Fruit fly (Drosophila melanogaster) ovary, adult (tissue): ENCODE measurements around the gene O-fut2.

Source experiments
- CG17801 ChIP-seq: fragments of 200-800 bp; optimal IDR thresholded peaks from 2 replicates; lab custom pipeline; 2019; ENCODE audit warnings: missing biosample characterization, mild to moderate bottlenecking, missing genetic modification characterization, moderate library complexity; ENCODE audit not compliant: partially characterized antibody

O-fut2 gene

DNA sequence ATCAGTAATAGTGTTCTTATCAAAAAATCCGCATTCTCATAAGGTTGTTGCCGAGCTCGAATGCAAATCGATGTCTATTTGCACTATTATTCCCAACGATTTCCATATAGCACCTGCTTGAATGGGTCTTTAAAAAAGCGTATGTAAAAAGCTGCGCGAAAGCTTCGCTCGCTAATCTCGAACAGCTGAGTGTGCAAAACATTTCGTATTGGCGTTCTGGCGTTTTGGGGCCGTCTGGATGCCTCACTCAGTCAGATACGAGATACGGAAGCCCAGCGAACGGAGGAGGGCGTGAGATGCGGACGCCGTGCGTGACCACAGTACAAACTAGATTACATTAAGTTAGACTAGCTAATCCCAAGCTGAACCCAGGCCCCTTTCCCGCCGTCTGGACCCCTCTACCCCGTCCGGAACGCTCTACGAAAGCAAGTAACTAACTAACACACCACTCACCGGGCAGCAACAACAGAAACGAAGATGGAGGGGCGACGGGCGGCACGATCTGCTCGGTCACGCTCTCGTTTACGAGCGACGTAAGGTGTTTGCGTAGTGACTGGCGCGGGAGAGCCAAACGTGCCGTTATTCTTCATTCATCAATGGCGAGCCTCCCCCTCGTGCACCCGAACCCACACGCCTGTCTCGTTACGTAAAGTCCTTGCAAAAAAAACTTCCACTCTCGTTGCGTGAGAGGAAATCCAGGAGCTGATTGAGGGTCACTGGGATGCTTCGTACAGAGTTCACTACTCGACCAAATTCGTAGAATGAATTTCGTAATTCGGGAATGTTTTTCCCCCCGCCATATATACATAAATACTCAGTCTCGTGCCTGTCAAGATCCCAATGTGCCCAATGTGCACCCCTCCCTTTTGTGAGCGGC is 947 bp upstream of the O-fut2 start:
- TF ChIP-seq CG17801 (GFP tag; lab: Kevin White, UChicago) = no peak

DNA sequence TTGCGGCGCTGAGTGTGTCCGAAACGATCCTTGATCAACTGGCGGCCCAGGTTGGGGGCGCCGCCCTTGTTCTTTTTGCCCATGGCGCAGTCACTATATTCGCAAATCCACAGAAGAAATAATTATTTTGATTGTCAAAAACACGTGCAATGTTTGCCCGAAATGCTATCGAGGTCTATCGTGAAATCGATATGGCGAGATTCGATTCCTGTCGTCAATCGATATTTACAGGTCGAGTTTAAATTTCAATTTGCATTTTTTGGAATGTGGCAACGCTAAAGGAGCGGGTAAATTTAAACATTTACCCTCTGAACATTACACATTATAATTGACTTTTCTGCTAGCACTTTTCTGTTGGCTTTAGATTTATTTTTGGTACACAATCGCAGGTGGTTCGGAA is 1.8 kb downstream of the O-fut2 start, which contains the start of gene Ns3:
TSS of gene Ns3 (minus strand) at position 188 of the 400 bp plus-strand sequence.
- TF ChIP-seq CG17801 (GFP tag; lab: Kevin White, UChicago) = peak; percentile 27

DNA sequence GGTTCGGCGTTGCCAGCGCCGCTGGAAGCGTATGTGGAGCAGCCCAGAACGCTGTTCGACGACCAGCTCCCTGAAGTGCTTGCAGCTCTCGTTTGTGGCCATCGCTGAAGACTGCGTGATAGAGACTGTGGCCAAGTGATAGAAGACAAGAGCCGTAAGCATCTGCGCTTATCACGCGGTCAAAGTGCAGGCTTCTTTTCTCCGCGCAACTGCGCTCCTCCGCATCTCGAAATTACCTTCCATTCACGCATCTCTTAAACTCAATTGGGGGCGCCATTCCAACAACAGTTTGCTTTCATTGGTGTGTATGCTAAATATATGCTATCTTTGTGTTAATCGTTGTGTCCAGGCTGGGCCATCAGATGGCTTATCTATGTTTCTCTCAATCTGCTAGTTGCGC is 4.3 kb downstream of the O-fut2 start, which contains the start of gene CG14787:
TSS of gene CG14787 (minus strand) at position 133 of the 400 bp plus-strand sequence.
- TF ChIP-seq CG17801 (GFP tag; lab: Kevin White, UChicago) = no peak

DNA sequence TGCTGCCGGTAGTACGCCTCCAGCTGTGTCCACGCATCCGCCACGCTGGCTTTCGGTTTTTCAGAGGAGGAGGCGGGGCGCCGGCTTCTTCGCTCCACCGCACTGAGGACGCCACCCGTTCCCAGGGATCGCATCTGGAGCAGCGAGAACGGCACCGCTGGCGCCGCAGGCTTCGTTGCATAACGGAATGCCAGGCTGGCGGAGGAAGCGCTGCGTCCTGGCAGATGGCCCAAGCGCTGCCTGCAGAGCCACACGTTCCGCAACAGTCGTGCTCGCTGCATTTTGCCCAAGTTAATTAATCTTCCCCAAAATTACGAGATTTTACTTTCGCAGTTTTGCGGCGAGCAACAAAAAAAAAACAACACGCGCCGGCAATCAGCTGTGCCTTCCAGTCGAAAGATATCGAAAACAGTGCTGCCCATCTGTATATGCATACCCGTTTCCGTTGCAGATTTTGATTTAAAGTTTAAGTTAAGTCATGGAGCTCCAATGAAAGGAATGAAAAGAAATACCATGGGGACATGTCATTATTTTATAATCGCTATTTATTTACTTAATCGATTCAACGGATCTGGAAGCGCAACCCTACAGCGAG is 5.4 kb downstream of the O-fut2 start, which contains the start of gene Lrpprc2:
TSS of gene Lrpprc2 (minus strand) at position 340 of the 595 bp plus-strand sequence.
- TF ChIP-seq CG17801 (GFP tag; lab: Kevin White, UChicago) = no peak

DNA sequence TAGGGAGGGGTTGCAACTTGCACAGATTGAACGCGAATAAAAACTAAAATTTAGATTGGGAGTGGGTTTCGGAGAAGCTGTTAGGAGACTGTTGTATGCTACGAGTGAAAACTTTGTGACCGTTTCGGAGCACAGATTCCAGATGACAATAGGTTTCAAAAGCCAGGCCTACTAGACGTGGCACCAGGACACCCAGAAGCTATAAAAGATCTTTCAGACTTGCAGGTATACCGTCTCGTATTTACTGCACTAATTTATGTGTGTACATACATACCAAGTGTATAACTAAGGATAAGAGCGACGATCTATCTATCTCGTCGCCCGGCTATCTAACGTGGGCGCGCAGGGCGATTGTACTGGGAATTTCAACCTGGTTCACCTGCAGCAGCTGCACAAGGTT is 8.8 kb downstream of the O-fut2 start, which contains the start of gene CG14785:
TSS of gene CG14785 (minus strand) at position 101 of the 400 bp plus-strand sequence.
- TF ChIP-seq CG17801 (GFP tag; lab: Kevin White, UChicago) = no peak

DNA sequence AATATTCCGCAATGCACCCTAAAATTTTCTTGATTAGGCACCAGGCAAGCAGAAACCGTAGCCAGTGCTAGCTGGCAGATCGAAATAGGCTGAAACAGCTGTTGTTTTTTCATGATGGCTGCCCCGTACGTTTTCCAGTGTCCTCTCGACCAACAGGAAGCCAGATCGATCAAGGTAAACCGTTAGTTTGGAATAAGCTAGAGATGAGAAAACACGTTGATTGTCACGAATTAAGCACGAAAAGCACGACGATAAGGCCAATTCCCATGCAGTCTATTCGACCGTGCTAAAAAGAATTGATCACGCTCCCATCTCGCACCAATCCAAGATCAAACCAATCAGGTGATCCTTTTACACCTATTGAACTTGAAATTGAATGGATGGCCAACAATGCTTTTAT is 11.0 kb downstream of the O-fut2 start:
- no peak for TF ChIP-seq CG17801 (GFP tag; lab: Kevin White, UChicago)

DNA sequence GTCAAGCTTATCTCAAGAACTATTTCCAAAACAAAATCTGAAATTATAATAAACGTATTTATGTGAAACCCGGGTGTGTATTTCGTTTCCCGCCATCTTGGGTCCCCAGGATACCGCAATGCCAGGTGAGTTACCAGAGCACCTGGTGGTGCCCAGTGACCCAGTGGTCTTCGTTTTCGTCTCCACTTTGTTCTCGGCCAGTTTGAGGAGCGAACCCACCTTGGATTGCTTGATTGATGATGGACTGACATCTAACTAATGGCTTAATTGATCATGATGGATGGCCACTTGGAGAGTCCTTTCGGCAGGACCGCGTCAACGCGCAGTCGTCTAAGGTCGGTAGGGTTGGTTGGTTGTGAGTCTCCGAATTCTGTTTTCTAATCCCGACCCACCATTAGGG is 13.7 kb downstream of the O-fut2 start, which contains the start of gene Gr2a:
TSS of gene Gr2a (plus strand) at position 301 of the 400 bp plus-strand sequence.
- no peak for TF ChIP-seq CG17801 (GFP tag; lab: Kevin White, UChicago)
